Fruit fly (Drosophila melanogaster) whole organism, embryonic: ENCODE data around the gene CG42554.
A peak's percentile ranks its signal among the peaks of the same experiment; 100 is the strongest.

Source experiments
- BtbVII ChIP-seq: fragments of 200-800 bp; sonication (Bioruptor generic); optimal IDR thresholded peaks from 3 replicates; lab custom pipeline; 2017; ENCODE audit warnings: missing biosample characterization, mild to moderate bottlenecking, missing genetic modification characterization
- CG10321 ChIP-seq: fragments of 200-800 bp; sonication (Bioruptor generic); IDR thresholded peaks from 2 replicates; pipeline ENCODE4 v1.3.6; 2022; ENCODE audit warnings: missing biosample characterization, missing genetic modification characterization
- CG12104 ChIP-seq: fragments of 200-800 bp; sonication (Bioruptor generic); optimal IDR thresholded peaks from 3 replicates; lab custom pipeline; 2016; ENCODE audit warnings: missing biosample characterization, missing genetic modification characterization
- CG12236 ChIP-seq: fragments of 200-800 bp; sonication (Bioruptor generic); optimal IDR thresholded peaks from 2 replicates; lab custom pipeline; 2016; ENCODE audit warnings: missing biosample characterization, missing genetic modification characterization
- CG12769 ChIP-seq: fragments of 200-800 bp; sonication (Bioruptor generic); optimal IDR thresholded peaks from 2 replicates; lab custom pipeline; 2019; ENCODE audit warnings: missing biosample characterization, mild to moderate bottlenecking, missing genetic modification characterization, moderate library complexity
- CG1603 ChIP-seq: fragments of 200-800 bp; sonication (Bioruptor generic); optimal IDR thresholded peaks from 2 replicates; lab custom pipeline; 2019; ENCODE audit warnings: missing biosample characterization, mild to moderate bottlenecking, missing genetic modification characterization, moderate library complexity
- CG16863 ChIP-seq: fragments of 200-800 bp; sonication (Bioruptor generic); optimal IDR thresholded peaks from 3 replicates; lab custom pipeline; 2016; ENCODE audit warnings: missing biosample characterization, missing genetic modification characterization
- CG17328 ChIP-seq: fragments of 200-800 bp; sonication (Bioruptor generic); IDR thresholded peaks from 2 replicates; pipeline ENCODE4 v1.3.6; 2022; ENCODE audit warnings: missing biosample characterization, missing genetic modification characterization
- CG17612 ChIP-seq: fragments of 200-800 bp; sonication (Bioruptor generic); IDR thresholded peaks from 2 replicates; pipeline ENCODE4 v1.3.6; 2022; ENCODE audit warnings: missing biosample characterization, missing genetic modification characterization
- CG18262 ChIP-seq: fragments of 200-800 bp; optimal IDR thresholded peaks from 3 replicates; lab custom pipeline; 2019; ENCODE audit warnings: missing biosample characterization, mild to moderate bottlenecking, missing genetic modification characterization, moderate library complexity
- CG2202 ChIP-seq: fragments of 200-800 bp; sonication (Bioruptor generic); optimal IDR thresholded peaks from 2 replicates; lab custom pipeline; 2018; ENCODE audit warnings: missing biosample characterization, mild to moderate bottlenecking, missing genetic modification characterization
- CG30403 ChIP-seq: fragments of 200-800 bp; sonication (Bioruptor generic); optimal IDR thresholded peaks from 3 replicates; lab custom pipeline; 2016; ENCODE audit warnings: missing biosample characterization, missing genetic modification characterization
- CG33213 ChIP-seq: fragments of 200-800 bp; sonication (Bioruptor generic); optimal IDR thresholded peaks from 3 replicates; lab custom pipeline; 2016; ENCODE audit warnings: missing biosample characterization, missing genetic modification characterization
- CG7786 ChIP-seq: fragments of 200-800 bp; sonication (Bioruptor generic); optimal IDR thresholded peaks from 2 replicates; lab custom pipeline; 2016; ENCODE audit warnings: missing biosample characterization, missing genetic modification characterization
- Camta ChIP-seq: fragments of 200-800 bp; sonication (Bioruptor generic); optimal IDR thresholded peaks from 2 replicates; lab custom pipeline; 2016; ENCODE audit warnings: missing biosample characterization, missing genetic modification characterization
- D ChIP-seq, 2 experiments: fragments of 200-800 bp in 1 of 2; fragments of >200 bp in 1 of 2; sonication (Bioruptor generic) in 1 of 2; optimal IDR thresholded peaks; 2 replicates in 1 of 2; 3 replicates in 1 of 2; lab custom pipeline; 2017; ENCODE audit warnings: mild to moderate bottlenecking in 1 of 2, missing biosample characterization in 1 of 2, missing genetic modification characterization in 1 of 2, missing genetic modification reagents in 1 of 2
- D19A ChIP-seq: fragments of 200-800 bp; optimal IDR thresholded peaks from 3 replicates; lab custom pipeline; 2019; ENCODE audit warnings: missing biosample characterization, mild to moderate bottlenecking, missing genetic modification characterization, moderate library complexity
- Dfd ChIP-seq, 2 experiments: fragments of >200 bp; optimal IDR thresholded peaks; 2 replicates each; lab custom pipeline; 2017; ENCODE audit warnings: missing biosample characterization in 2 of 2, missing genetic modification characterization in 2 of 2
- Dll ChIP-seq: fragments of 200-800 bp; sonication (Bioruptor generic); IDR thresholded peaks from 4 replicates; pipeline ENCODE4 v1.3.6; 2022; ENCODE audit warnings: missing biosample characterization, missing genetic modification characterization; ENCODE audit not compliant: partially characterized antibody
- E2f1 ChIP-seq: fragments of 200-800 bp; sonication (Bioruptor generic); IDR thresholded peaks from 2 replicates; pipeline ENCODE4 v1.3.6; 2022; ENCODE audit warnings: missing biosample characterization, missing genetic modification characterization
- E2f2 ChIP-seq: fragments of 200-800 bp; sonication (Bioruptor generic); IDR thresholded peaks from 2 replicates; pipeline ENCODE4 v1.3.6; 2022; ENCODE audit warnings: missing biosample characterization, missing genetic modification characterization
- HHEX ChIP-seq: fragments of 200-800 bp; sonication (Bioruptor generic); optimal IDR thresholded peaks from 3 replicates; lab custom pipeline; 2017; ENCODE audit warnings: missing biosample characterization, mild to moderate bottlenecking, missing genetic modification characterization, missing genetic modification reagents
- HLHmδ ChIP-seq: fragments of 200-800 bp; sonication (Bioruptor generic); optimal IDR thresholded peaks from 2 replicates; lab custom pipeline; 2018; ENCODE audit warnings: missing biosample characterization, mild to moderate bottlenecking, missing genetic modification characterization, moderate library complexity
- Hr51 ChIP-seq, 2 experiments: fragments of 200-800 bp; sonication (Bioruptor generic); optimal IDR thresholded peaks; 2 replicates in 1 of 2; 3 replicates in 1 of 2; lab custom pipeline; 2016 to 2018; ENCODE audit warnings: missing biosample characterization in 2 of 2, missing genetic modification characterization in 2 of 2, mild to moderate bottlenecking in 1 of 2, moderate library complexity in 1 of 2
- NC2α ChIP-seq: fragments of 200-800 bp; sonication (Bioruptor generic); optimal IDR thresholded peaks from 2 replicates; lab custom pipeline; 2016; ENCODE audit warnings: missing biosample characterization, missing genetic modification characterization
- Ptx1 ChIP-seq: fragments of 200-800 bp; sonication (Bioruptor generic); IDR thresholded peaks from 2 replicates; pipeline ENCODE4 v1.3.6; 2022; ENCODE audit warnings: missing biosample characterization, missing genetic modification characterization
- Scr ChIP-seq: fragments of 200-800 bp; sonication (Bioruptor generic); IDR thresholded peaks from 2 replicates; pipeline ENCODE4 v1.3.6; 2022; ENCODE audit warnings: missing biosample characterization, missing genetic modification characterization; ENCODE audit not compliant: partially characterized antibody
- ap ChIP-seq: fragments of 200-800 bp; sonication (Bioruptor generic); IDR thresholded peaks from 2 replicates; pipeline ENCODE4 v1.3.6; 2022; ENCODE audit warnings: missing biosample characterization, missing genetic modification characterization
- bsh ChIP-seq, 2 experiments: fragments of 200-800 bp; sonication (Bioruptor generic); optimal IDR thresholded peaks; 2 replicates each; lab custom pipeline; 2017 to 2018; ENCODE audit warnings: mild to moderate bottlenecking in 2 of 2, missing biosample characterization in 2 of 2, missing genetic modification characterization in 2 of 2, moderate library complexity in 1 of 2
- ci ChIP-seq: fragments of 200-800 bp; sonication (Bioruptor generic); IDR thresholded peaks from 3 replicates; pipeline ENCODE4 v1.3.6; 2022; ENCODE audit warnings: missing biosample characterization, missing genetic modification characterization
- da ChIP-seq: fragments of 200-800 bp; sonication (Bioruptor generic); optimal IDR thresholded peaks from 2 replicates; lab custom pipeline; 2016; ENCODE audit warnings: missing biosample characterization, missing genetic modification characterization
- disco-r ChIP-seq: fragments of 200-800 bp; sonication (Bioruptor generic); optimal IDR thresholded peaks from 2 replicates; lab custom pipeline; 2016; ENCODE audit warnings: missing biosample characterization, missing genetic modification characterization
- emc ChIP-seq: fragments of 200-800 bp; sonication (Bioruptor generic); optimal IDR thresholded peaks from 2 replicates; lab custom pipeline; 2016; ENCODE audit warnings: missing biosample characterization, missing genetic modification characterization
- ewg ChIP-seq: fragments of 200-800 bp; sonication (Bioruptor generic); optimal IDR thresholded peaks from 3 replicates; lab custom pipeline; 2017; ENCODE audit warnings: mild to moderate bottlenecking, missing biosample characterization, missing genetic modification reagents, missing genetic modification characterization
- fd64A ChIP-seq: fragments of 200-800 bp; sonication (Bioruptor generic); optimal IDR thresholded peaks from 3 replicates; lab custom pipeline; 2018; ENCODE audit warnings: missing biosample characterization, mild to moderate bottlenecking, missing genetic modification characterization
- grau ChIP-seq: fragments of 200-800 bp; optimal IDR thresholded peaks from 3 replicates; lab custom pipeline; 2019; ENCODE audit warnings: missing biosample characterization, mild to moderate bottlenecking, missing genetic modification characterization, moderate library complexity
- gsb ChIP-seq: fragments of 200-800 bp; sonication (Bioruptor generic); IDR thresholded peaks from 2 replicates; pipeline ENCODE4 v1.3.6; 2022; ENCODE audit warnings: missing biosample characterization, missing genetic modification characterization
- ham ChIP-seq: fragments of 200-800 bp; sonication (Bioruptor generic); IDR thresholded peaks from 2 replicates; pipeline ENCODE4 v1.3.6; 2022; ENCODE audit warnings: missing biosample characterization, missing genetic modification characterization
- hb ChIP-seq: fragments of 200-800 bp; sonication (Bioruptor generic); IDR thresholded peaks from 3 replicates; pipeline ENCODE4 v1.3.6; 2022; ENCODE audit warnings: missing biosample characterization, missing genetic modification characterization; ENCODE audit not compliant: partially characterized antibody
- hkb ChIP-seq, 2 experiments: fragments of 200-800 bp in 1 of 2; fragments of >200 bp in 1 of 2; sonication (Bioruptor generic) in 1 of 2; IDR thresholded peaks in 1 of 2; optimal IDR thresholded peaks in 1 of 2; 2 replicates each; pipeline versions ENCODE4 v1.3.6 to Lab custom; 2017 to 2022; ENCODE audit warnings: missing biosample characterization in 1 of 2, missing genetic modification characterization in 1 of 2
- kay ChIP-seq: fragments of 200-800 bp; sonication (Bioruptor generic); optimal IDR thresholded peaks from 2 replicates; lab custom pipeline; 2016; ENCODE audit warnings: missing biosample characterization, missing genetic modification characterization
- lola ChIP-seq, 3 experiments: fragments of >200 bp in 2 of 3; fragments of 200-800 bp in 1 of 3; sonication (Bioruptor generic) in 1 of 3; optimal IDR thresholded peaks; 2 replicates each; lab custom pipeline; 2017 to 2019; ENCODE audit warnings: missing biosample characterization in 3 of 3, missing genetic modification characterization in 3 of 3, mild to moderate bottlenecking in 1 of 3, moderate library complexity in 1 of 3
- odd ChIP-seq: fragments of 200-800 bp; sonication (Bioruptor generic); optimal IDR thresholded peaks from 2 replicates; lab custom pipeline; 2017; ENCODE audit warnings: missing biosample characterization, mild to moderate bottlenecking, missing genetic modification characterization
- pros ChIP-seq: fragments of 200-800 bp; sonication (Bioruptor generic); optimal IDR thresholded peaks from 3 replicates; lab custom pipeline; 2019; ENCODE audit warnings: missing biosample characterization, mild to moderate bottlenecking, missing genetic modification characterization, moderate library complexity
- pzg ChIP-seq: fragments of 200-800 bp; sonication (Bioruptor generic); optimal IDR thresholded peaks from 3 replicates; lab custom pipeline; 2018; ENCODE audit warnings: missing biosample characterization, mild to moderate bottlenecking, missing genetic modification characterization, moderate library complexity
- row ChIP-seq: fragments of 200-800 bp; sonication (Bioruptor generic); IDR thresholded peaks from 3 replicates; pipeline ENCODE4 v1.3.6; 2022; ENCODE audit warnings: missing biosample characterization, missing genetic modification characterization
- sqz ChIP-seq: fragments of 200-800 bp; sonication (Bioruptor generic); optimal IDR thresholded peaks from 3 replicates; lab custom pipeline; 2018; ENCODE audit warnings: missing biosample characterization, mild to moderate bottlenecking, missing genetic modification characterization
- unpg ChIP-seq: fragments of 200-800 bp; sonication (Bioruptor generic); optimal IDR thresholded peaks from 3 replicates; lab custom pipeline; 2018; ENCODE audit warnings: missing biosample characterization, mild to moderate bottlenecking, missing genetic modification characterization, moderate library complexity
- zf30C ChIP-seq: fragments of 200-800 bp; sonication (Bioruptor generic); optimal IDR thresholded peaks from 3 replicates; lab custom pipeline; 2018; ENCODE audit warnings: missing biosample characterization, mild to moderate bottlenecking, missing genetic modification characterization

Gene CG42554

DNA sequence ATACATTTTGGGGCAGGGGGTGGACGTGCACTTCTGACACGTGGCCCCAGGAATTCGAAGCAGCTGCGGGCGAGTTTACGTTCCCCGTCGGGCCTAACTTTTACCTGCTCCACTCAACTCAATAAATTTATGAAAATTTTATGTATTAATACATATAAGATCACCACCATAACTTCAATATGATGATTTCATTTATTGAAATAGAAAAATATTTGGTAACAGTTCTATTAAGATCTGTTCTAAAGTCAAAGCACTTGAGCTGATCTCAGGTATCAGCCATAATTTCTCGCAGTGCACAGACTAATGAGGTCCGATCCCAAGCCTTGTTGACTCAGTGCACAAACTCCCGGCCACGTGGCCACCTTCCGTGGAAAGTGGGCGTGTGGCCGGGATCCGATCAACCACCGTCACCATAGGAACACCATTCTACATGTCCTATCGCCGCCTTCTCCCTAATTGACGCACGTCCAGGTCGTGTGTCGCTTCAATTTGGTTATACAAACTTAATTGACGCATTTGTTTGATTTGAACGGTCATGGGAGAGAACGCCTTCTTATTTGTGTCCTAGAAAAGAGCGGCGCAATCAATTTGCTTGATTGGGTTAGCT, 25.3 kb upstream of the CG42554 start:
- TF ChIP-seq ham (GFP tag; lab: Robert Waterston, UW) = no peak
- TF ChIP-seq da = no peak
- no peak for TF ChIP-seq hkb (optimal IDR thresholded peaks at IDR 0.05; lab: Kevin White, UChicago)
- no peak for TF ChIP-seq hkb (GFP tag; IDR thresholded peaks at IDR 0.05; lab: Robert Waterston, UW)
- TF ChIP-seq bsh (GFP tag; optimal IDR thresholded peaks at IDR 0.05; lab: Kevin White, UChicago) = peak in 1 of 2 experiments; percentile 2
- 0 out of 3 replicates have a peak, but pooled peaks have one; percentile 9 for TF ChIP-seq ci (GFP tag; lab: Robert Waterston, UW)
- no peak for TF ChIP-seq kay (GFP tag; lab: Kevin White, UChicago)
- TF ChIP-seq CG33213 (GFP tag; lab: Kevin White, UChicago) = no peak
- TF ChIP-seq Scr (GFP tag; lab: Robert Waterston, UW) = no peak
- no peak for TF ChIP-seq D (optimal IDR thresholded peaks at IDR 0.05; lab: Kevin White, UChicago)
- no peak for TF ChIP-seq D (GFP tag; optimal IDR thresholded peaks at IDR 0.05; lab: Kevin White, UChicago)
- TF ChIP-seq hb (GFP tag; lab: Robert Waterston, UW) = no peak
- TF ChIP-seq unpg (GFP tag; lab: Kevin White, UChicago) = peak; percentile 7
- no peak for TF ChIP-seq Camta (GFP tag; lab: Kevin White, UChicago)
- TF ChIP-seq CG12769 (tag; lab: Kevin White, UChicago) = no peak
- TF ChIP-seq grau = no peak
- no peak for TF ChIP-seq emc (GFP tag; lab: Kevin White, UChicago)
- TF ChIP-seq lola (GFP tag; optimal IDR thresholded peaks at IDR 0.05; lab: Kevin White, UChicago) = peak in 1 of 3 experiments; percentile 37
- no peak for TF ChIP-seq CG17612 (GFP tag; lab: Robert Waterston, UW)
- TF ChIP-seq CG2202 (tag; lab: Kevin White, UChicago) = peak; percentile 10
- no peak for TF ChIP-seq BtbVII (GFP tag; lab: Kevin White, UChicago)
- TF ChIP-seq Dll (GFP tag; lab: Robert Waterston, UW) = no peak
- TF ChIP-seq fd64A (GFP tag; lab: Kevin White, UChicago) = no peak
- no peak for TF ChIP-seq CG30403 (GFP tag; lab: Kevin White, UChicago)
- no peak for TF ChIP-seq ewg (GFP tag; lab: Kevin White, UChicago)
- TF ChIP-seq Hr51 (GFP tag; optimal IDR thresholded peaks at IDR 0.05; lab: Kevin White, UChicago) = peak in 1 of 2 experiments; percentile 16
- TF ChIP-seq ap = no peak
- TF ChIP-seq CG12104 (GFP tag; lab: Kevin White, UChicago) = no peak
- no peak for TF ChIP-seq CG12236 (GFP tag; lab: Kevin White, UChicago)
- no peak for TF ChIP-seq Dfd (GFP tag; optimal IDR thresholded peaks at IDR 0.05; lab: Kevin White, UChicago)
- TF ChIP-seq CG17328 = peak; percentile 43
- TF ChIP-seq E2f1 (GFP tag; lab: Robert Waterston, UW) = no peak; the same call in 1 of the 2 replicates
- TF ChIP-seq disco-r (GFP tag; lab: Kevin White, UChicago) = no peak
- no peak for TF ChIP-seq E2f2 (GFP tag; lab: Robert Waterston, UW)
- TF ChIP-seq pzg (GFP tag; lab: Kevin White, UChicago) = no peak
- no peak for TF ChIP-seq HHEX (GFP tag; lab: Kevin White, UChicago)
- TF ChIP-seq pros = no peak
- TF ChIP-seq sqz = no peak
- no peak for TF ChIP-seq NC2α (GFP tag; lab: Kevin White, UChicago)
- no peak for TF ChIP-seq HLHmδ (GFP tag; lab: Kevin White, UChicago)
- no peak for TF ChIP-seq odd
- no peak for TF ChIP-seq CG10321 (GFP tag; lab: Robert Waterston, UW)
- no peak for TF ChIP-seq CG16863 (GFP tag; lab: Kevin White, UChicago)
- peak; percentile 15 for TF ChIP-seq D19A (tag; lab: Kevin White, UChicago)
- no peak for TF ChIP-seq CG7786
- peak; percentile 22 for TF ChIP-seq CG1603 (tag; lab: Kevin White, UChicago)
- no peak for TF ChIP-seq Ptx1 (GFP tag; lab: Robert Waterston, UW)
- TF ChIP-seq row (GFP tag; lab: Robert Waterston, UW) = peak; percentile 41; the same call in 2 of the 3 replicates
- peak; percentile 37 for TF ChIP-seq CG18262 (tag; lab: Kevin White, UChicago)
- TF ChIP-seq gsb (GFP tag; lab: Robert Waterston, UW) = no peak
- TF ChIP-seq zf30C (GFP tag; lab: Kevin White, UChicago) = peak; percentile 39
